Fruit fly (Drosophila melanogaster) whole organism, prepupa: Measurements from ENCODE around the gene CG14088.

Experiments used
- CG11902 ChIP-seq: fragments of 200-800 bp; sonication (Bioruptor generic); optimal IDR thresholded peaks from 3 replicates; lab custom pipeline; 2016; ENCODE audit warnings: missing biosample characterization, missing genetic modification characterization
- CG8632 ChIP-seq: fragments of 200-800 bp; sonication (Bioruptor generic); optimal IDR thresholded peaks from 3 replicates; lab custom pipeline; 2016; ENCODE audit warnings: missing biosample characterization, missing genetic modification characterization
- Hr39 ChIP-seq: fragments of 200-800 bp; sonication (Bioruptor generic); optimal IDR thresholded peaks from 2 replicates; lab custom pipeline; 2016; ENCODE audit warnings: missing biosample characterization, missing genetic modification characterization
- achi ChIP-seq: fragments of 200-800 bp; sonication (Bioruptor generic); optimal IDR thresholded peaks from 3 replicates; lab custom pipeline; 2016; ENCODE audit warnings: missing biosample characterization, missing genetic modification characterization
- esn ChIP-seq: fragments of 200-800 bp; sonication (Bioruptor generic); optimal IDR thresholded peaks from 2 replicates; lab custom pipeline; 2016; ENCODE audit warnings: missing biosample characterization, mild to moderate bottlenecking, missing genetic modification characterization, moderate library complexity
- pdm3 ChIP-seq: fragments of 200-800 bp; sonication (Bioruptor generic); optimal IDR thresholded peaks from 3 replicates; lab custom pipeline; 2016; ENCODE audit warnings: missing biosample characterization, missing genetic modification characterization
- vri ChIP-seq: fragments of 200-800 bp; sonication (Bioruptor generic); optimal IDR thresholded peaks from 3 replicates; lab custom pipeline; 2016; ENCODE audit warnings: missing biosample characterization, mild to moderate bottlenecking, missing genetic modification characterization

- TF ChIP-seq Hr39 (GFP tag; lab: Kevin White, UChicago) (no peak), esn (GFP tag; lab: Kevin White, UChicago) (no peak), pdm3 (GFP tag; lab: Kevin White, UChicago) (no peak), achi (no peak), CG11902 (GFP tag; lab: Kevin White, UChicago) (no peak), vri (GFP tag; lab: Kevin White, UChicago) (no peak), CG8632 (no peak)
Observed at dm6 chr3L:19251643-19252042, 18.8 kb downstream of the CG14088 start.
